Fruit fly (Drosophila melanogaster): Measurements from ENCODE around the gene bab2.

The bab2 gene

dm6 chr3L:1206682-1207421 lies 29.8 kb upstream of the bab2 start, which contains the start of gene LysB:
LysB (plus strand) TSS chr3L:1207371.
- TF ChIP-seq gl (tag; optimal IDR thresholded peaks at IDR 0.05) (no peak), CG9948 (tag; optimal IDR thresholded peaks at IDR 0.05) (no peak), D1 (tag; optimal IDR thresholded peaks at IDR 0.05) (no peak), CG13204 (GFP tag; optimal IDR thresholded peaks at IDR 0.05) (no peak), CG8159 (tag; optimal IDR thresholded peaks at IDR 0.05) (no peak), fd96Ca (GFP tag; IDR thresholded peaks at IDR 0.05) (no peak), CG15710 (tag; optimal IDR thresholded peaks at IDR 0.05) (no peak)

dm6 chr3L:1204674-1205547 lies 27.8 kb upstream of the bab2 start, which contains the start of gene CG9119:
CG9119 (minus strand) TSS chr3L:1204795.
- TF ChIP-seq Pif1B (GFP tag; optimal IDR thresholded peaks at IDR 0.05) (no peak), rn (GFP tag; IDR thresholded peaks at IDR 0.05) (no peak), gl (tag; optimal IDR thresholded peaks at IDR 0.05) (no peak), fd96Ca (GFP tag; IDR thresholded peaks at IDR 0.05) (peak; percentile 38; the same call in 1 of the 3 replicates), CG8301 (tag; optimal IDR thresholded peaks at IDR 0.05) (peak; percentile 30), CG4496 (GFP tag; IDR thresholded peaks at IDR 0.05) (no peak), CG17806 (tag; optimal IDR thresholded peaks at IDR 0.05) (peak; percentile 8), EcR (GFP tag; optimal IDR thresholded peaks at IDR 0.05) (peak; percentile 82), CG8159 (tag; optimal IDR thresholded peaks at IDR 0.05) (peak; percentile 55), CG34367 (tag; optimal IDR thresholded peaks at IDR 0.05) (no peak), CG9948 (tag; optimal IDR thresholded peaks at IDR 0.05) (peak; percentile 30), Ets98B (GFP tag; IDR thresholded peaks at IDR 0.05) (no peak), CG32121 (GFP tag; IDR thresholded peaks at IDR 0.05) (no peak), Snoo (tag; optimal IDR thresholded peaks at IDR 0.05) (no peak), CG15710 (tag; optimal IDR thresholded peaks at IDR 0.05) (peak; percentile 54), Pif1A (GFP tag; optimal IDR thresholded peaks at IDR 0.05) (peak; percentile 6), CG10348 (GFP tag; IDR thresholded peaks at IDR 0.05) (no peak), CG14655 (GFP tag; optimal IDR thresholded peaks at IDR 0.05) (peak; percentile 51), CG12605 (GFP tag; IDR thresholded peaks at IDR 0.05) (no peak), D1 (tag; optimal IDR thresholded peaks at IDR 0.05) (no peak), CG13204 (GFP tag; optimal IDR thresholded peaks at IDR 0.05) (peak; percentile 21)

dm6 chr3L:1203855-1204431 lies 26.9 kb upstream of the bab2 start:
- TF ChIP-seq CG32121 (GFP tag; IDR thresholded peaks at IDR 0.05) (no peak), CG8159 (tag; optimal IDR thresholded peaks at IDR 0.05) (no peak), Pif1B (GFP tag; optimal IDR thresholded peaks at IDR 0.05) (no peak), CG4496 (GFP tag; IDR thresholded peaks at IDR 0.05) (peak; percentile 52; the same call in 2 of the 3 replicates), CG8301 (tag; optimal IDR thresholded peaks at IDR 0.05) (no peak), Ets98B (GFP tag; IDR thresholded peaks at IDR 0.05) (no peak)

dm6 chr3L:1202588-1203195 lies 25.6 kb upstream of the bab2 start, which contains the start of gene meep:
meep (minus strand) TSS chr3L:1203036.
- TF ChIP-seq rn (GFP tag; IDR thresholded peaks at IDR 0.05), result no peak
- no peak for TF ChIP-seq Snoo (tag; optimal IDR thresholded peaks at IDR 0.05)
- TF ChIP-seq Pif1A (GFP tag; optimal IDR thresholded peaks at IDR 0.05), result no peak
- no peak for TF ChIP-seq CG4496 (GFP tag; IDR thresholded peaks at IDR 0.05)
- no peak for TF ChIP-seq CG15710 (tag; optimal IDR thresholded peaks at IDR 0.05)
- no peak for TF ChIP-seq D1 (tag; optimal IDR thresholded peaks at IDR 0.05)
- TF ChIP-seq CG17806 (tag; optimal IDR thresholded peaks at IDR 0.05), result no peak
- no peak for TF ChIP-seq CG9948 (tag; optimal IDR thresholded peaks at IDR 0.05)
- TF ChIP-seq CG13204 (GFP tag; optimal IDR thresholded peaks at IDR 0.05), result no peak
- no peak for TF ChIP-seq EcR (GFP tag; optimal IDR thresholded peaks at IDR 0.05)
- no peak for TF ChIP-seq CG32121 (GFP tag; IDR thresholded peaks at IDR 0.05)
- TF ChIP-seq CG8159 (tag; optimal IDR thresholded peaks at IDR 0.05), result no peak
- TF ChIP-seq CG14655 (GFP tag; optimal IDR thresholded peaks at IDR 0.05), result no peak

dm6 chr3L:1200357-1201051 lies 23.4 kb upstream of the bab2 start, which contains the start of gene mwh:
mwh (plus strand) TSS chr3L:1200786.
- TF ChIP-seq CG14655 (GFP tag; optimal IDR thresholded peaks at IDR 0.05) (peak; percentile 31), D1 (tag; optimal IDR thresholded peaks at IDR 0.05) (no peak), CG9948 (tag; optimal IDR thresholded peaks at IDR 0.05) (no peak), CG8301 (tag; optimal IDR thresholded peaks at IDR 0.05) (peak; percentile 41), CG13204 (GFP tag; optimal IDR thresholded peaks at IDR 0.05) (no peak)

Data from whole organism, pupa.